Worm (Caenorhabditis elegans) whole organism, L4 larva: ENCODE data around the gene col-89.

Source experiments
- D1046.2 ChIP-seq: fragments of 200-800 bp; sonication (Bioruptor generic); IDR thresholded peaks from 2 replicates; pipeline ENCODE4 v1.3.6; 2022; ENCODE audit warnings: missing genetic modification characterization, missing compliant biosample characterization
- Y105C5A.15 ChIP-seq: fragments of 200-800 bp; sonication (Bioruptor generic); IDR thresholded peaks from 2 replicates; pipeline ENCODE4 v1.3.6; 2022; ENCODE audit warnings: missing genetic modification characterization, missing compliant biosample characterization
- Y48G9A.11 ChIP-seq: fragments of 200-800 bp; sonication (Bioruptor generic); IDR thresholded peaks from 2 replicates; pipeline ENCODE4 v1.3.6; 2022; ENCODE audit warnings: missing genetic modification reagents, missing genetic modification characterization, missing compliant biosample characterization
- aha-1 ChIP-seq: fragments of 150-350 bp; peaks from one replicate; lab custom pipeline; 2014; ENCODE audit warnings: missing biosample characterization, missing genetic modification characterization
- ama-1 ChIP-seq: fragments of 150-350 bp; optimal IDR thresholded peaks from 2 replicates; lab custom pipeline; 2014; ENCODE audit warnings: inconsistent platforms, mixed read lengths
- ceh-44 ChIP-seq: fragments of 200-800 bp; sonication (Bioruptor generic); IDR thresholded peaks from 2 replicates; pipeline ENCODE4 v1.3.6; 2022; ENCODE audit warnings: missing genetic modification reagents, missing genetic modification characterization, missing compliant biosample characterization
- ceh-62 ChIP-seq: sonication (generic microtip); optimal IDR thresholded peaks from 2 replicates; lab custom pipeline; 2017; ENCODE audit warnings: missing biosample characterization, missing genetic modification characterization
- ceh-82 ChIP-seq: sonication (generic microtip); optimal IDR thresholded peaks from 2 replicates; lab custom pipeline; 2017; ENCODE audit warnings: missing biosample characterization, missing genetic modification characterization
- cey-2 ChIP-seq: sonication (generic microtip); optimal IDR thresholded peaks from 3 replicates; lab custom pipeline; 2017; ENCODE audit warnings: missing genetic modification characterization, mild to moderate bottlenecking, missing compliant biosample characterization, antibody characterized with exemption, borderline replicate concordance; ENCODE audit not compliant: insufficient read depth
- ctbp-1 ChIP-seq: fragments of 200-800 bp; sonication (Bioruptor generic); IDR thresholded peaks from 2 replicates; pipeline ENCODE4 v1.3.6; 2022; ENCODE audit warnings: missing genetic modification reagents, missing genetic modification characterization, missing compliant biosample characterization
- daf-12 ChIP-seq: fragments of 150-350 bp; optimal IDR thresholded peaks from 2 replicates; lab custom pipeline; 2014; ENCODE audit warnings: missing biosample characterization, missing genetic modification reagents, missing genetic modification characterization
- daf-8 ChIP-seq: fragments of 200-800 bp; sonication (Bioruptor generic); IDR thresholded peaks from 2 replicates; pipeline ENCODE4 v1.3.6; 2022; ENCODE audit warnings: missing genetic modification characterization, missing compliant biosample characterization
- dpl-1 ChIP-seq: fragments of 150-350 bp; optimal IDR thresholded peaks from 2 replicates; lab custom pipeline; 2014; ENCODE audit warnings: missing biosample characterization, missing genetic modification reagents, missing genetic modification characterization
- dve-1 ChIP-seq: sonication (generic microtip); optimal IDR thresholded peaks from 2 replicates; lab custom pipeline; 2017; ENCODE audit warnings: antibody characterized with exemption, mild to moderate bottlenecking, missing genetic modification characterization, missing compliant biosample characterization; ENCODE audit not compliant: insufficient read depth
- egl-27 ChIP-seq: sonication (generic microtip); optimal IDR thresholded peaks from 3 replicates; lab custom pipeline; 2017; ENCODE audit warnings: missing biosample characterization, missing genetic modification reagents, missing genetic modification characterization
- gei-8 ChIP-seq: fragments of 200-800 bp; sonication (Bioruptor generic); optimal IDR thresholded peaks from 2 replicates; lab custom pipeline; 2018; ENCODE audit warnings: mild to moderate bottlenecking, missing genetic modification characterization, missing compliant biosample characterization
- hlh-11 ChIP-seq: fragments of 200-800 bp; sonication (Bioruptor generic); optimal IDR thresholded peaks from 2 replicates; lab custom pipeline; 2018; ENCODE audit warnings: mild to moderate bottlenecking, missing genetic modification characterization, missing compliant biosample characterization
- hmg-1.1 ChIP-seq: fragments of 200-800 bp; sonication (Bioruptor generic); IDR thresholded peaks from 2 replicates; pipeline ENCODE4 v1.3.6; 2022; ENCODE audit warnings: missing genetic modification reagents, missing genetic modification characterization, missing compliant biosample characterization
- jun-1 ChIP-seq: fragments of 150-350 bp; optimal IDR thresholded peaks from 2 replicates; lab custom pipeline; 2014; ENCODE audit warnings: missing biosample characterization, missing genetic modification reagents, missing genetic modification characterization
- lim-7 ChIP-seq: fragments of 200-800 bp; sonication (Bioruptor generic); IDR thresholded peaks from 2 replicates; pipeline ENCODE4 v1.3.6; 2022; ENCODE audit warnings: missing genetic modification characterization, missing compliant biosample characterization
- lin-1 ChIP-seq: fragments of 200-800 bp; sonication (Bioruptor generic); IDR thresholded peaks from 2 replicates; pipeline ENCODE4 v1.3.6; 2022; ENCODE audit warnings: missing genetic modification reagents, missing genetic modification characterization, missing compliant biosample characterization
- lin-38 ChIP-seq: fragments of 200-800 bp; sonication (Bioruptor generic); IDR thresholded peaks from 2 replicates; pipeline ENCODE4 v1.3.6; 2022; ENCODE audit warnings: missing genetic modification reagents, missing genetic modification characterization, missing compliant biosample characterization
- lin-39 ChIP-seq: fragments of 150-350 bp; optimal IDR thresholded peaks from 2 replicates; lab custom pipeline; 2014; ENCODE audit warnings: missing biosample characterization, missing genetic modification reagents, missing genetic modification characterization
- lsy-2 ChIP-seq, 2 experiments: fragments of 150-350 bp in 1 of 2; sonication (generic microtip) in 1 of 2; optimal IDR thresholded peaks; 2 replicates each; lab custom pipeline; 2014 to 2017; ENCODE audit warnings: missing biosample characterization in 2 of 2, missing genetic modification characterization in 2 of 2
- madf-5 ChIP-seq, 2 experiments: fragments of 200-800 bp; sonication (Bioruptor generic); IDR thresholded peaks; 2 replicates each; pipeline ENCODE4 v1.3.6; 2022; ENCODE audit warnings: missing compliant biosample characterization in 2 of 2, missing genetic modification characterization in 2 of 2
- mdt-29 ChIP-seq: fragments of 200-800 bp; sonication (Bioruptor generic); IDR thresholded peaks from 2 replicates; pipeline ENCODE4 v1.3.6; 2022; ENCODE audit warnings: missing genetic modification reagents, missing genetic modification characterization, missing compliant biosample characterization
- mes-2 ChIP-seq: sonication (generic microtip); optimal IDR thresholded peaks from 2 replicates; lab custom pipeline; 2016; ENCODE audit warnings: missing genotype, mild to moderate bottlenecking, missing genetic modification characterization, missing compliant biosample characterization; ENCODE audit not compliant: poor library complexity, severe bottlenecking
- mxl-3 ChIP-seq: fragments of 200-800 bp; sonication (Bioruptor generic); optimal IDR thresholded peaks from 2 replicates; lab custom pipeline; 2018; ENCODE audit warnings: mild to moderate bottlenecking, missing genetic modification characterization, missing compliant biosample characterization
- nhr-111 ChIP-seq: fragments of 200-800 bp; sonication (Bioruptor generic); optimal IDR thresholded peaks from 2 replicates; lab custom pipeline; 2018; ENCODE audit warnings: mild to moderate bottlenecking, missing genetic modification characterization, missing compliant biosample characterization
- nhr-237 ChIP-seq: sonication (generic microtip); optimal IDR thresholded peaks from 2 replicates; lab custom pipeline; 2017; ENCODE audit warnings: missing biosample characterization, missing genetic modification characterization
- nhr-28 ChIP-seq: fragments of 150-350 bp; optimal IDR thresholded peaks from 2 replicates; lab custom pipeline; 2014; ENCODE audit warnings: missing biosample characterization, missing genetic modification characterization
- nhr-42 ChIP-seq: fragments of 200-800 bp; sonication (Bioruptor generic); IDR thresholded peaks from 2 replicates; pipeline ENCODE4 v1.3.6; 2022; ENCODE audit warnings: missing genetic modification characterization, missing compliant biosample characterization
- nhr-6 ChIP-seq: fragments of 150-350 bp; optimal IDR thresholded peaks from 2 replicates; lab custom pipeline; 2014; ENCODE audit warnings: missing biosample characterization, missing genetic modification characterization
- php-3 ChIP-seq: fragments of 200-800 bp; sonication (Bioruptor generic); IDR thresholded peaks from 2 replicates; pipeline ENCODE4 v1.3.6; 2022; ENCODE audit warnings: missing genetic modification reagents, missing genetic modification characterization, missing compliant biosample characterization
- sdz-12 ChIP-seq: fragments of 200-800 bp; sonication (Bioruptor generic); optimal IDR thresholded peaks from 2 replicates; lab custom pipeline; 2018; ENCODE audit warnings: mild to moderate bottlenecking, missing genetic modification characterization, missing compliant biosample characterization
- skn-1 ChIP-seq: fragments of 150-350 bp; optimal IDR thresholded peaks from 2 replicates; lab custom pipeline; 2014; ENCODE audit warnings: missing biosample characterization, missing genetic modification characterization
- snpc-1.2 ChIP-seq: fragments of 200-800 bp; sonication (Bioruptor generic); IDR thresholded peaks from 2 replicates; pipeline ENCODE4 v1.3.6; 2022; ENCODE audit warnings: missing genetic modification reagents, missing genetic modification characterization, missing compliant biosample characterization
- tag-97 ChIP-seq: fragments of 200-800 bp; sonication (Bioruptor generic); IDR thresholded peaks from 2 replicates; pipeline ENCODE4 v1.3.6; 2022; ENCODE audit warnings: missing genetic modification characterization, missing compliant biosample characterization
- unc-62 ChIP-seq, 3 experiments: fragments of 150-350 bp in 1 of 3; sonication (generic microtip); optimal IDR thresholded peaks in 2 of 3; peaks in 1 of 3; 1 replicate in 1 of 3; 2 replicates in 2 of 3; lab custom pipeline; 2014 to 2017; ENCODE audit warnings: missing biosample characterization in 3 of 3, missing genetic modification characterization in 3 of 3, missing genetic modification reagents in 3 of 3, missing genotype in 1 of 3
- zip-11 ChIP-seq: fragments of 200-800 bp; sonication (Bioruptor generic); IDR thresholded peaks from 2 replicates; pipeline ENCODE4 v1.3.6; 2022; ENCODE audit warnings: missing genetic modification characterization, missing compliant biosample characterization

col-89 gene

DNA sequence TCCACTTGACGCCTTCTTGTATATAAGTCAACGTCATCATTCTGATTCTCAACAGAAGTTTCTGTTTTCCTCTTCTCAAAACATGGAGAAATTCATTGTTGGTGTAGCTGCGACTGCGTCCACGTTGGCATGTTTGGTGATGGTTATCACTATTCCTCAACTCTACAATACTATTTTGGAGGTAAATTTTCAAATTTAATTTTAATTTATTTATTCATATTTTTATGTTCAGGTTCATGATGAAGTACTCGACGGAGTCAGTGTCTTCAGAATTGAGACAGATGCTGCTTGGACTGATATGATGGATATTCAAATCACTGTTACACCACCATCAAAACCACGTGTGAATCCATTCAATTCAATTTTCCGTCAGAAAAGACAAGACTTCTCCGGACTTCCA is at the start of gene col-89:
col-89 (plus strand) TSS at position 19 of the 400 bp plus-strand sequence.
- TF ChIP-seq tag-97 (GFP tag; lab: Robert Waterston, UW): no peak
- peak in 1 of 2 experiments; percentile 94 for TF ChIP-seq unc-62 (GFP tag; optimal IDR thresholded peaks at IDR 0.05 in 1 of 2; lab: Kevin White, UChicago)
- no peak for TF ChIP-seq unc-62 (tag; optimal IDR thresholded peaks at IDR 0.05; lab: Kevin White, UChicago)

DNA sequence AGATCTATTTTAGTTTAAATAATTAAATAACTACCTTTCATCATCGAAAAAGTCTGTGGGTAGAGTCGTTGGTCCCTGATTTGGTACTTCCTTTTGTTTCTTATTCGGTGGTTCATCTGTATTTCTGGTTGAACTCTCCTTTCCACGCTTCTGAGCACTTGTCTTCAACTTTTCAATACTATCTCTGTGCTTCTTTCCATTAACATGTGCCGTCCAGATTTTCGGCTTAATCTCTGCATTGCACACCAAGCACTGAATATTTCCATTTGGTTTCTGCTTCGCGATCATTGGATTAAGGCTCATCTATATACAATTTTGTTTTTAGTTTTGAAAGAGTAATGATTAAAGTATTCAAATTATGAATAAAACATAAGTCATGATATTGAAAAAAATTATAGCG is 48.0 kb upstream of the col-89 start, which contains the start of gene sel-13:
sel-13 (minus strand) TSS at position 303 of the 400 bp plus-strand sequence.
- TF ChIP-seq aha-1 (tag; lab: Kevin White, UChicago): peak; percentile 93
- TF ChIP-seq egl-27 (tag; lab: Kevin White, UChicago): no peak
- no peak for TF ChIP-seq nhr-6 (tag; lab: Kevin White, UChicago)

DNA sequence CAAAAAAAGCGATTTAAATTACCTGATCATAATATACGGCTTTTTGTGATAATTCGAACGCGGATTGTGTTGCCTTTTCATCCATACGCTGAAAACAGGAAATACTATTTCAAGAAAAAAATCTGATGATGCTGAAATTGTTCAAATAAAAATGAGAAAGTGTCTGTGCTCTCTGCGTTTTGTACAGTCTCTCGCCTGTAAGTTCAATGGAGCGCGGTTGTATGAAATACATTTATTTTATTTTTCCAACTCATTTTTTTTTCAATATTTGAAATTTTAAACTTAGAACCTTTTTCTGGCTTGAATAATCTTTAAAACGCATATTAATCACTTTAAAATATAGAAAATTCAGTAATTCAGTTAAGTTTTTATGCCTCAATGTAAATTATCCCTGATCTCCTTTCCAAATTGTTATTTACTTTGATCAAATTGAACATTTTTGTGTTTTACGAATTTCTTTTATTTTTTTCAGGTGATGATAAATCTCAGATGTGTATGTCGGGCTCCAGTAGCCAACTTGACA is 43.9 kb upstream of the col-89 start, which contains the start of the genes clp-2 and mrpl-16:
clp-2 (minus strand) TSS at position 94 of the 523 bp plus-strand sequence.
mrpl-16 (plus strand) TSS at position 473 of the 523 bp plus-strand sequence.
- TF ChIP-seq mxl-3 (GFP tag; lab: Kevin White, UChicago): no peak
- TF ChIP-seq dpl-1 (GFP tag; lab: Kevin White, UChicago): peak; percentile 22
- peak; percentile 82 for TF ChIP-seq lin-38
- TF ChIP-seq nhr-28 (tag; lab: Kevin White, UChicago): peak; percentile 2
- TF ChIP-seq mes-2: peak; percentile 72
- peak in 1 of 2 experiments; percentile 55 for TF ChIP-seq lsy-2 (tag; optimal IDR thresholded peaks at IDR 0.05; lab: Kevin White, UChicago)
- TF ChIP-seq nhr-111: no peak
- TF ChIP-seq lim-7: no peak
- TF ChIP-seq aha-1 (tag; lab: Kevin White, UChicago): peak; percentile 33

DNA sequence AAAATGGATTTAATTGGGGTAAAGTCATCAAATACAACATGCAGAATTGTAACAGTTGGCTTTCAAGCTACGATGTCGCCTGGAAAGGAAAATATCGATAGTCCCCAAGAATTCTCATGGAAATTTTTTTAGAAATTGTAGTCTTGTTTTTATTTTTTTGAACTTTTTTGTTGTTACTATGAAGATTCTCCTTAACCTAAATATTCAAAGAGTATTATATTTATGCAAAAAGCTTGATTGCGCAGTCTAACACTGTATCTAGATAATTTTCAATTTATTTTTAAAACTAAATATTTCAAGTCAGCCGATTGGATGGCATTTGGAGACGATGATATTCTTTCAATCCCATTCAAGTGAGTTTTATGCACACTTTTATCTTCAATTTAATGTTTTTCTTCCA is 42.7 kb upstream of the col-89 start, which contains the start of gene pgap-2:
pgap-2 (plus strand) TSS at position 301 of the 400 bp plus-strand sequence.
- TF ChIP-seq gei-8 (GFP tag; lab: Kevin White, UChicago): no peak
- peak in 1 of 2 experiments; percentile 5 for TF ChIP-seq unc-62 (GFP tag; optimal IDR thresholded peaks at IDR 0.05 in 1 of 2; lab: Kevin White, UChicago)
- TF ChIP-seq unc-62 (tag; optimal IDR thresholded peaks at IDR 0.05; lab: Kevin White, UChicago): no peak

DNA sequence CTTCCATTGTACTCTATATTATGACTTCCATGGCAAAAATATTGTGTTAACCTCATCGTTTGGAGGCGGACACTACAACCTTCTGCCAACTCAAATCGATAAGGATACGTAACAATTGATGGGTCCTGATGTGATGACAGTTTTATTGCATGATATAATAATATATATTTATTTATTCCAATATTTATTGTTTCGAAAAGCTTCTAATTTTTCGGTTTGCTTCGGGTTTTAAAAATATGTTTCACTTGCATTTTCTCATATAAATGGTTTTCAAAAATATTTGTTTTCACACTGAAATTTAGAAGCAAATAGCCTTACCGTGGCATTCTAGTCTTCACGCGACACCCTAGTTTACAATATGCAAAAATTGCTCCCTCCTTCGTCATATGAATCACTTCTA is 41.2 kb upstream of the col-89 start, which contains the start of gene T04A8.13:
T04A8.13 (plus strand) TSS at position 301 of the 400 bp plus-strand sequence.
- TF ChIP-seq zip-11 (GFP tag; lab: Robert Waterston, UW) (no peak), dve-1 (tag; lab: Kevin White, UChicago) (no peak), ama-1 (no peak), snpc-1.2 (GFP tag; lab: Robert Waterston, UW) (no peak), lin-1 (GFP tag; lab: Robert Waterston, UW) (no peak)

DNA sequence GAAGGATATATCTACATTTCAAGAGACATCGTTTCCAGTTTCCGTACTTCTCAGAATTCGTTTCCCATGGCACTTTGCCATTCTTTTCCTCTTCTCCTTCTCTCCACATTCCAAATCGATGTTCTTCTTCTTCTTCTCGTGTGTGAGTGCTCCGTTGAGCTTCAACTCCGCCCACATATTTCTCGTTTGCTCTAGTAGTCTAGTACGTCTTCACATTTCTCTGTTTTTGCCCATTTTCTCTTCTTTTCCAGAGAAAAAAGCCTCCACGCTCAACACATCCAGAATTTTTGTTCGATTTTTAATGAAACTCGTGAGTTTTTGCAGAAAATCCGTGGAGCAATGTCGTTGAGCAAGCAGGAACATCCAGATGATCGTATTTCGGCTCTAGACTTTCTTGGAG is 39.0 kb upstream of the col-89 start, which contains the start of gene T04A8.18:
T04A8.18 (plus strand) TSS at position 301 of the 400 bp plus-strand sequence.
- TF ChIP-seq nhr-237 (tag; lab: Kevin White, UChicago) (no peak), D1046.2 (no peak), ceh-82 (tag; lab: Kevin White, UChicago) (no peak), cey-2 (no peak), sdz-12 (GFP tag; lab: Kevin White, UChicago) (no peak), hlh-11 (no peak)

DNA sequence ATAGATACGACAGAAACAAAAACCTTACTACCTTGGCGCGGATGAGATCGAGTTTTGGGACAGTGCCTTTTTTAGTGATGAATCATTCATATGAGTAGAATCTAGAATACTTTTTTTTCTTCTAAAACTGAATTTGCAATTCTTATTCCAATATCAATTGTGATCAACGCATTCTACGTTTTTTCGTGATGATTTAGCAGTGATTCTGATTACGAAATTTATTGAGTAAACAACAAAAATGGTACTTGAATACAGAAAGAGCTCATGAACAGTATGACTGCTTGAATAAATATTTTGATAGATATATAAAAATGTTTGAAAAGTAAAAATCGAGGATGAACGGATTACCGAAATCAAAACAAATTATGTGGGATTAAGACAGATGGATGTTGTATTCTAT is 32.8 kb upstream of the col-89 start, which contains the start of gene him-18:
him-18 (minus strand) TSS at position 101 of the 400 bp plus-strand sequence.
- TF ChIP-seq ceh-62 (tag; lab: Kevin White, UChicago) (no peak), dpl-1 (GFP tag; lab: Kevin White, UChicago) (no peak), daf-8 (GFP tag; lab: Robert Waterston, UW) (no peak), jun-1 (tag; lab: Kevin White, UChicago) (no peak), hlh-11 (no peak), ceh-44 (GFP tag; lab: Robert Waterston, UW) (no peak), daf-12 (tag; lab: Kevin White, UChicago) (no peak), madf-5 (GFP tag; IDR thresholded peaks at IDR 0.05; lab: Robert Waterston, UW) (no peak), mdt-29 (GFP tag; lab: Robert Waterston, UW) (no peak), Y48G9A.11 (GFP tag; lab: Robert Waterston, UW) (no peak), ctbp-1 (GFP tag; lab: Robert Waterston, UW) (no peak), Y105C5A.15 (GFP tag; lab: Robert Waterston, UW) (no peak), lin-39 (tag; lab: Kevin White, UChicago) (no peak), hmg-1.1 (GFP tag; lab: Robert Waterston, UW) (no peak), skn-1 (tag; lab: Kevin White, UChicago) (no peak), nhr-42 (GFP tag; lab: Robert Waterston, UW) (no peak), php-3 (GFP tag; lab: Robert Waterston, UW) (no peak)
- TF ChIP-seq, all 104 proteins: peak for 0
